Fruit fly (Drosophila melanogaster) Kc167 (cell line): ENCODE measurements around the gene Cp190.

Experiments used
- insv ChIP-seq: fragments of >200 bp; optimal IDR thresholded peaks from 3 replicates; lab custom pipeline; 2018; ENCODE audit warnings: missing external identifiers
- ttk ChIP-seq: sonication (Bioruptor generic); optimal IDR thresholded peaks from 2 replicates; lab custom pipeline; 2017; ENCODE audit warnings: missing external identifiers

- TF ChIP-seq insv (lab: Kevin White, UChicago) = no peak
- no peak for TF ChIP-seq ttk
Measured at dm6 chr3R:15222973-15223372, 52.1 kb downstream of the Cp190 start, which contains the start of gene Polr2G.
